Fruit fly (Drosophila melanogaster) whole organism, pupa: ENCODE data around the gene nAChRalpha6.

ENCODE experiments used
- CG14655 ChIP-seq: fragments of 200-800 bp; sonication (Bioruptor generic); optimal IDR thresholded peaks from 3 replicates; lab custom pipeline; 2017; ENCODE audit warnings: mild to moderate bottlenecking, missing biosample characterization, missing genetic modification reagents, missing genetic modification characterization
- CG15710 ChIP-seq: fragments of 200-800 bp; sonication (Bioruptor generic); optimal IDR thresholded peaks from 2 replicates; lab custom pipeline; 2018; ENCODE audit warnings: missing biosample characterization, mild to moderate bottlenecking, missing genetic modification characterization, moderate library complexity
- CG17806 ChIP-seq: fragments of 200-800 bp; sonication (Bioruptor generic); optimal IDR thresholded peaks from 2 replicates; lab custom pipeline; 2018; ENCODE audit warnings: missing biosample characterization, mild to moderate bottlenecking, missing genetic modification characterization, moderate library complexity
- CG8301 ChIP-seq: fragments of 200-800 bp; sonication (Bioruptor generic); optimal IDR thresholded peaks from 2 replicates; lab custom pipeline; 2018; ENCODE audit warnings: missing biosample characterization, mild to moderate bottlenecking, missing genetic modification characterization
- D1 ChIP-seq: fragments of 200-800 bp; sonication (Bioruptor generic); optimal IDR thresholded peaks from 2 replicates; lab custom pipeline; 2018; ENCODE audit warnings: missing biosample characterization, mild to moderate bottlenecking, missing genetic modification characterization, moderate library complexity
- Ets98B ChIP-seq: fragments of 200-800 bp; sonication (Bioruptor generic); IDR thresholded peaks from 2 replicates; pipeline ENCODE4 v1.3.6; 2022; ENCODE audit warnings: missing biosample characterization, missing genetic modification characterization
- Snoo ChIP-seq: fragments of 200-800 bp; sonication (Bioruptor generic); optimal IDR thresholded peaks from 3 replicates; lab custom pipeline; 2017; ENCODE audit warnings: missing biosample characterization, mild to moderate bottlenecking, missing genetic modification characterization, inconsistent platforms
- fd96Ca ChIP-seq: fragments of 200-800 bp; sonication (Bioruptor generic); IDR thresholded peaks from 3 replicates; pipeline ENCODE4 v1.3.6; 2022; ENCODE audit warnings: missing biosample characterization, missing genetic modification characterization
- gl ChIP-seq: fragments of 200-800 bp; sonication (Bioruptor generic); optimal IDR thresholded peaks from 2 replicates; lab custom pipeline; 2018; ENCODE audit warnings: missing biosample characterization, mild to moderate bottlenecking, missing genetic modification characterization

DNA sequence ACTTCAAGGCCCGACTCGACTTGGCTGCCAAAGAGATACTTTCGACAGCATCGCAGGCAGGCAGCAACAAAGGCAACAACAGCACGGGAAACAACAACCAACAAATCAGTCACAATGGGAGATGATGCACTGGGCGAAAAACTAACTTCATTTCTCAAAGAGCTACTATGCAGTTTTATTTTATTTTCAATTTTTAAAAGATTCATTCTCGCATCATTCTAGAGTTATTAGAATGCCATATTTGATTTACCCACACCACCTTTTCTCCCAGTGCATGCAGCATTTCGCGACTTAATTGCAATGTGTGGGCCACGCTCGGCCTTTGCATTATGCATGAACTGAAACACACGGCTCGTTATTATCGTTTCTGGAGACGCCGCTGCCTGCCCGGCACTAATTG, 57.2 kb downstream of the nAChRalpha6 start:
- TF ChIP-seq gl (tag; lab: Kevin White, UChicago) = no peak
- TF ChIP-seq D1 (tag; lab: Kevin White, UChicago) = no peak
- TF ChIP-seq CG17806 (tag; lab: Kevin White, UChicago) = no peak
- TF ChIP-seq CG8301 (tag; lab: Kevin White, UChicago) = no peak
- peak; percentile 60 for TF ChIP-seq CG14655 (GFP tag; lab: Kevin White, UChicago)
- no peak for TF ChIP-seq Ets98B (GFP tag; lab: Robert Waterston, UW)
- TF ChIP-seq CG15710 (tag; lab: Kevin White, UChicago) = peak; percentile 77
- peak; percentile 75 for TF ChIP-seq Snoo (tag; lab: Kevin White, UChicago)
- TF ChIP-seq fd96Ca (GFP tag; lab: Robert Waterston, UW) = peak; percentile 61
